Fruit fly (Drosophila melanogaster) Kc167 (cell line): Measurements from ENCODE around the gene Dnaaf5.

Source experiments
- Sin3A ChIP-seq: fragments of >200 bp; optimal IDR thresholded peaks from 2 replicates; lab custom pipeline; 2018; ENCODE audit warnings: missing external identifiers
- psq ChIP-seq: fragments of >200 bp; optimal IDR thresholded peaks from 2 replicates; lab custom pipeline; 2017; ENCODE audit warnings: missing external identifiers
- ttk ChIP-seq: sonication (Bioruptor generic); optimal IDR thresholded peaks from 2 replicates; lab custom pipeline; 2017; ENCODE audit warnings: missing external identifiers

DNA sequence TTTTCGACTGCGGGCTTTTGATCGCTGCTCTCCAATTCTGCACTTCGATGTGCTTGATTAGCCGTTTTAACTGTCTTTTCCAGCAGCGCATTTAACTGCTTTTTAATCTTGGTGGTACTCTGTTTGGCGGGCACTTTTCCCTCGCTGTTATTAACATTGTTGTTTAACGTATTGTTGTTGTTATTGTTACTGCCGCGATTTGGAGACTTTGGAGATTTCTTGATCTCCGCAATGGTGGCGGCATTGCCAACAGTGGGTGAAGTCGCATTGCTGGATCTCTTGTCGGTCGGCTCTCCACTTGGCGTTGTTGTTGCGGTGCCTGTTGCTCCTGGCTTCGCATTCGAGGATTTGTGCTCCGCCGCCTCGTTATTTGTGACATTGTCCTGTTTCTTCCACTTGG, 30.9 kb downstream of the Dnaaf5 start:
- no peak for TF ChIP-seq psq (lab: Kevin White, UChicago)
- no peak for TF ChIP-seq Sin3A (lab: Kevin White, UChicago)
- no peak for TF ChIP-seq ttk (lab: Kevin White, UChicago)
